Worm (Caenorhabditis elegans) whole organism, L4 larva: Measurements from ENCODE around the gene F35F11.2.

Experiments used
- dpl-1 ChIP-seq: fragments of 150-350 bp; optimal IDR thresholded peaks from 2 replicates; lab custom pipeline; 2014; ENCODE audit warnings: missing biosample characterization, missing genetic modification reagents, missing genetic modification characterization
- nhr-28 ChIP-seq: fragments of 150-350 bp; optimal IDR thresholded peaks from 2 replicates; lab custom pipeline; 2014; ENCODE audit warnings: missing biosample characterization, missing genetic modification characterization
- zfp-2 ChIP-seq: sonication (generic microtip); optimal IDR thresholded peaks from 2 replicates; lab custom pipeline; 2016; ENCODE audit warnings: mild to moderate bottlenecking, missing genetic modification characterization, missing compliant biosample characterization

DNA sequence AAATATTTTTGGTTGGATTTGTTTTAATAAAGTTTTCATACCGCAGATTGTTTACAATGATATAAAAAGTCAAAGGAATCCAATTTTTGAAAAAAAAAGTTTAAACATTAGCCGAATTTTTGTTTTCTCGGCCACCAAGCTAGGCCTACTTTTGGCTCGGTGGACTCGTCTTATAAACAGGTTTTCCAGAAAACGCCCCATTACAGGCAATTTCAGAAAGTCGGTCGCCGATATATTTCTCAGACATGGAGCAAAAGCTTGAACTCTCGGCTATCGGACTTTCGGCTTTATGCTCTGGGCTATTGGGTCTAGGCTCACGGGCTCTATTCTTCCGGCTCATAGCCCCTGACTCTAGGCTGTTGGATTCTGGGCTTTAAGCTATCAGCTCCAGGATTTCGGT, 43.0 kb downstream of the F35F11.2 start:
- TF ChIP-seq zfp-2 (tag; lab: Kevin White, UChicago) (no peak), dpl-1 (GFP tag; lab: Kevin White, UChicago) (no peak), nhr-28 (tag; lab: Kevin White, UChicago) (no peak)
